Worm (Caenorhabditis elegans) whole organism, midembryonic: ENCODE results near the gene C08E8.2.

ENCODE experiments used
- med-1 ChIP-seq: sonication (generic microtip); optimal IDR thresholded peaks from 2 replicates; lab custom pipeline; 2017; ENCODE audit warnings: missing genetic modification characterization, mild to moderate bottlenecking, missing compliant biosample characterization, antibody characterized with exemption, missing genetic modification reagents; ENCODE audit not compliant: insufficient read depth
- tab-1 ChIP-seq: fragments of 200-800 bp; sonication (Bioruptor generic); IDR thresholded peaks from 2 replicates; pipeline ENCODE4 v1.3.6; 2022; ENCODE audit warnings: missing genetic modification characterization, missing compliant biosample characterization
- ztf-23 ChIP-seq: fragments of 200-800 bp; sonication (Bioruptor generic); IDR thresholded peaks from 2 replicates; pipeline ENCODE4 v1.3.6; 2022; ENCODE audit warnings: missing genetic modification reagents, missing genetic modification characterization, missing compliant biosample characterization

- TF ChIP-seq ztf-23 (GFP tag; lab: Robert Waterston, UW) (no peak), med-1 (no peak), tab-1 (GFP tag; lab: Robert Waterston, UW) (no peak)
Observed at ce11 chrV:18371028-18371427, 15.4 kb upstream of the C08E8.2 start.
